Worm (Caenorhabditis elegans): ENCODE results near the gene col-43.

- TF ChIP-seq nhr-12 (tag; optimal IDR thresholded peaks at IDR 0.05) = no peak
- TF ChIP-seq sem-2 (GFP tag; optimal IDR thresholded peaks at IDR 0.05) = no peak
- no peak for TF ChIP-seq unc-62 (GFP tag; optimal IDR thresholded peaks at IDR 0.05)
- TF ChIP-seq elt-1 (tag; optimal IDR thresholded peaks at IDR 0.05; ENCODE audit: borderline replicate concordance, insufficient read depth) = no peak
- no peak for TF ChIP-seq lsy-2 (tag; optimal IDR thresholded peaks at IDR 0.05)
- TF ChIP-seq nhr-237 (tag; optimal IDR thresholded peaks at IDR 0.05) = no peak
- TF ChIP-seq ces-1 (GFP tag; optimal IDR thresholded peaks at IDR 0.05) = no peak
- TF ChIP-seq mep-1 (tag; optimal IDR thresholded peaks at IDR 0.05) = no peak
- TF ChIP-seq ztf-11 (tag; optimal IDR thresholded peaks at IDR 0.05) = no peak
- TF ChIP-seq cnd-1 (tag; optimal IDR thresholded peaks at IDR 0.05) = no peak
- no peak for TF ChIP-seq pha-4 (tag; optimal IDR thresholded peaks at IDR 0.05)
- no peak for TF ChIP-seq elt-3 (tag; optimal IDR thresholded peaks at IDR 0.05)
Measured at ce11 chrV:8026343-8026742, 24.4 kb downstream of the col-43 start, which contains the start of gene F43H9.4.
